Worm (Caenorhabditis elegans) whole organism, L1 larva: ENCODE measurements around the gene gcy-5.

Source experiments
- F16B12.6 ChIP-seq: fragments of 150-350 bp; optimal IDR thresholded peaks from 2 replicates; lab custom pipeline; 2014; ENCODE audit warnings: missing biosample characterization, missing genetic modification characterization
- aha-1 ChIP-seq: fragments of 150-350 bp; optimal IDR thresholded peaks from 2 replicates; lab custom pipeline; 2014; ENCODE audit warnings: missing biosample characterization, missing genetic modification characterization
- alr-1 ChIP-seq: fragments of 200-800 bp; sonication (Bioruptor generic); optimal IDR thresholded peaks from 2 replicates; lab custom pipeline; 2018; ENCODE audit warnings: borderline replicate concordance, mild to moderate bottlenecking, missing genetic modification characterization, missing compliant biosample characterization
- aly-2 ChIP-seq: fragments of 150-350 bp; optimal IDR thresholded peaks from 2 replicates; lab custom pipeline; 2014; ENCODE audit warnings: missing biosample characterization, missing genetic modification characterization
- ama-1 ChIP-seq: fragments of 150-350 bp; optimal IDR thresholded peaks from 2 replicates; lab custom pipeline; 2014
- blmp-1 ChIP-seq: fragments of 150-350 bp; optimal IDR thresholded peaks from 2 replicates; lab custom pipeline; 2014; ENCODE audit warnings: missing biosample characterization, missing genetic modification characterization
- ceh-63 ChIP-seq: fragments of 200-800 bp; sonication (Bioruptor generic); optimal IDR thresholded peaks from 2 replicates; lab custom pipeline; 2018; ENCODE audit warnings: mild to moderate bottlenecking, missing genetic modification characterization, missing compliant biosample characterization
- ceh-88 ChIP-seq: fragments of 200-800 bp; sonication (Bioruptor generic); IDR thresholded peaks from 2 replicates; pipeline ENCODE4 v1.3.6; 2022; ENCODE audit warnings: missing genetic modification characterization, missing compliant biosample characterization
- ces-1 ChIP-seq: fragments of 150-350 bp; optimal IDR thresholded peaks from 2 replicates; lab custom pipeline; 2014; ENCODE audit warnings: missing biosample characterization, missing genetic modification reagents, missing genetic modification characterization
- dpl-1 ChIP-seq, 3 experiments: fragments of 150-350 bp in 2 of 3; sonication (generic microtip) in 1 of 3; optimal IDR thresholded peaks; 2 replicates each; lab custom pipeline; 2014 to 2017; ENCODE audit warnings: missing biosample characterization in 3 of 3, missing genetic modification characterization in 3 of 3, missing genetic modification reagents in 3 of 3
- dsc-1 ChIP-seq: sonication (generic microtip); optimal IDR thresholded peaks from 2 replicates; lab custom pipeline; 2016; ENCODE audit warnings: mild to moderate bottlenecking, missing genetic modification characterization, missing compliant biosample characterization
- egl-27 ChIP-seq, 2 experiments: fragments of 150-350 bp in 1 of 2; sonication (generic microtip); optimal IDR thresholded peaks; 3 replicates each; lab custom pipeline; 2017 to 2018; ENCODE audit warnings: missing biosample characterization in 2 of 2, missing genetic modification characterization in 2 of 2, missing genetic modification reagents in 2 of 2
- elt-2 ChIP-seq: sonication (generic microtip); optimal IDR thresholded peaks from 2 replicates; lab custom pipeline; 2016; ENCODE audit warnings: missing genetic modification characterization, mild to moderate bottlenecking, inconsistent platforms, missing compliant biosample characterization, missing genetic modification reagents
- elt-3 ChIP-seq, 6 experiments: fragments of 150-350 bp in 1 of 6; sonication (generic microtip); optimal IDR thresholded peaks; 2 replicates each; lab custom pipeline; 2017 to 2018; ENCODE audit warnings: missing biosample characterization in 6 of 6, missing genetic modification characterization in 6 of 6, inconsistent platforms in 1 of 6
- fkh-10 ChIP-seq: sonication (generic microtip); optimal IDR thresholded peaks from 2 replicates; lab custom pipeline; 2017; ENCODE audit warnings: missing biosample characterization, missing genetic modification reagents, missing genetic modification characterization
- hlh-17 ChIP-seq: fragments of 200-800 bp; sonication (Bioruptor generic); optimal IDR thresholded peaks from 2 replicates; lab custom pipeline; 2018; ENCODE audit warnings: missing genetic modification characterization, mild to moderate bottlenecking, missing compliant biosample characterization, moderate library complexity, borderline replicate concordance
- irx-1 ChIP-seq: sonication (generic microtip); optimal IDR thresholded peaks from 2 replicates; lab custom pipeline; 2016; ENCODE audit warnings: missing genetic modification characterization, missing compliant biosample characterization
- lin-13 ChIP-seq: fragments of 150-350 bp; optimal IDR thresholded peaks from 2 replicates; lab custom pipeline; 2014; ENCODE audit warnings: missing biosample characterization, missing genetic modification reagents, missing genetic modification characterization
- lin-14 ChIP-seq: fragments of 200-800 bp; sonication (Bioruptor generic); optimal IDR thresholded peaks from 2 replicates; lab custom pipeline; 2018; ENCODE audit warnings: mild to moderate bottlenecking, missing genetic modification characterization, moderate library complexity, missing compliant biosample characterization
- lin-35 ChIP-seq, 2 experiments: fragments of 150-350 bp; optimal IDR thresholded peaks; 2 replicates each; lab custom pipeline; 2014; ENCODE audit warnings: missing biosample characterization in 2 of 2, missing genetic modification characterization in 2 of 2, missing genetic modification reagents in 2 of 2
- lin-39 ChIP-seq: fragments of 150-350 bp; optimal IDR thresholded peaks from 2 replicates; lab custom pipeline; 2014; ENCODE audit warnings: missing biosample characterization, missing genetic modification reagents, missing genetic modification characterization
- lir-3 ChIP-seq: sonication (generic microtip); optimal IDR thresholded peaks from 2 replicates; lab custom pipeline; 2016; ENCODE audit warnings: mild to moderate bottlenecking, missing genetic modification characterization, moderate library complexity, missing compliant biosample characterization; ENCODE audit not compliant: poor library complexity
- mab-9 ChIP-seq: fragments of 200-800 bp; sonication (Bioruptor generic); IDR thresholded peaks from 2 replicates; pipeline ENCODE4 v1.3.6; 2022; ENCODE audit warnings: missing genetic modification reagents, missing genetic modification characterization, missing compliant biosample characterization
- mdl-1 ChIP-seq, 2 experiments: fragments of 150-350 bp; optimal IDR thresholded peaks; 2 replicates each; lab custom pipeline; 2014 to 2017; ENCODE audit warnings: missing biosample characterization in 2 of 2, missing genetic modification characterization in 2 of 2, inconsistent platforms in 1 of 2
- nhr-11 ChIP-seq: fragments of 150-350 bp; optimal IDR thresholded peaks from 2 replicates; lab custom pipeline; 2014; ENCODE audit warnings: missing biosample characterization, missing genetic modification characterization
- nhr-12 ChIP-seq: sonication (generic microtip); optimal IDR thresholded peaks from 2 replicates; lab custom pipeline; 2017; ENCODE audit warnings: missing biosample characterization, missing genetic modification characterization
- nhr-19 ChIP-seq: fragments of 200-800 bp; sonication (Bioruptor generic); conservative IDR thresholded peaks from 2 replicates; pipeline ENCODE4 v1.3.6; 2022; ENCODE audit warnings: missing genetic modification characterization, missing compliant biosample characterization
- nhr-20 ChIP-seq: sonication (generic microtip); optimal IDR thresholded peaks from 2 replicates; lab custom pipeline; 2016; ENCODE audit warnings: mild to moderate bottlenecking, missing genetic modification characterization, missing compliant biosample characterization
- nhr-237 ChIP-seq: fragments of 150-350 bp; optimal IDR thresholded peaks from 2 replicates; lab custom pipeline; 2014; ENCODE audit warnings: missing biosample characterization, missing genetic modification characterization
- nhr-47 ChIP-seq: sonication (generic microtip); optimal IDR thresholded peaks from 2 replicates; lab custom pipeline; 2016; ENCODE audit warnings: mild to moderate bottlenecking, missing genetic modification characterization, moderate library complexity, missing compliant biosample characterization
- nhr-71 ChIP-seq: sonication (generic microtip); optimal IDR thresholded peaks from 2 replicates; lab custom pipeline; 2016; ENCODE audit warnings: mild to moderate bottlenecking, missing genetic modification characterization, moderate library complexity, missing compliant biosample characterization
- nhr-84 ChIP-seq: sonication (generic microtip); optimal IDR thresholded peaks from 2 replicates; lab custom pipeline; 2017; ENCODE audit warnings: missing biosample characterization, missing genetic modification characterization
- nhr-85 ChIP-seq: sonication (generic microtip); peaks from one replicate; lab custom pipeline; 2016; ENCODE audit warnings: missing genetic modification characterization, inconsistent platforms, missing compliant biosample characterization
- nhr-90 ChIP-seq: sonication (generic microtip); optimal IDR thresholded peaks from 2 replicates; lab custom pipeline; 2016; ENCODE audit warnings: mild to moderate bottlenecking, missing genetic modification characterization, missing compliant biosample characterization; ENCODE audit not compliant: poor library complexity
- pqm-1 ChIP-seq: sonication (generic microtip); optimal IDR thresholded peaks from 3 replicates; lab custom pipeline; 2017; ENCODE audit warnings: missing biosample characterization, missing genetic modification characterization
- rnt-1 ChIP-seq: sonication (generic microtip); optimal IDR thresholded peaks from 2 replicates; lab custom pipeline; 2016; ENCODE audit warnings: mild to moderate bottlenecking, missing genetic modification characterization, moderate library complexity, missing compliant biosample characterization
- skn-1 ChIP-seq: fragments of 150-350 bp; optimal IDR thresholded peaks from 2 replicates; lab custom pipeline; 2014; ENCODE audit warnings: missing biosample characterization, missing genetic modification characterization
- snu-23 ChIP-seq: sonication (generic microtip); optimal IDR thresholded peaks from 2 replicates; lab custom pipeline; 2016; ENCODE audit warnings: missing genetic modification characterization, missing compliant biosample characterization
- sup-37 ChIP-seq: fragments of 200-800 bp; sonication (Bioruptor generic); optimal IDR thresholded peaks from 2 replicates; lab custom pipeline; 2018; ENCODE audit warnings: mild to moderate bottlenecking, missing genetic modification characterization, missing compliant biosample characterization
- tlp-1 ChIP-seq: fragments of 150-350 bp; optimal IDR thresholded peaks from 2 replicates; lab custom pipeline; 2014; ENCODE audit warnings: missing biosample characterization, missing genetic modification characterization
- unc-130 ChIP-seq: fragments of 150-350 bp; optimal IDR thresholded peaks from 2 replicates; lab custom pipeline; 2017; ENCODE audit warnings: missing biosample characterization, missing genetic modification characterization, inconsistent platforms
- vab-15 ChIP-seq: sonication (generic microtip); optimal IDR thresholded peaks from 2 replicates; lab custom pipeline; 2017; ENCODE audit warnings: missing genotype, mild to moderate bottlenecking, missing genetic modification characterization, missing compliant biosample characterization
- zag-1 ChIP-seq: fragments of 150-350 bp; optimal IDR thresholded peaks from 2 replicates; lab custom pipeline; 2014; ENCODE audit warnings: missing biosample characterization, missing genetic modification characterization
- zip-4 ChIP-seq: fragments of 200-800 bp; sonication (Bioruptor generic); optimal IDR thresholded peaks from 2 replicates; lab custom pipeline; 2018; ENCODE audit warnings: mild to moderate bottlenecking, missing genetic modification characterization, moderate library complexity, missing compliant biosample characterization
- ztf-11 ChIP-seq, 2 experiments: sonication (generic microtip); optimal IDR thresholded peaks; 2 replicates each; lab custom pipeline; 2016 to 2017; ENCODE audit warnings: missing genetic modification characterization in 2 of 2, missing biosample characterization in 1 of 2, missing compliant biosample characterization in 1 of 2
- ztf-4 ChIP-seq: fragments of 150-350 bp; optimal IDR thresholded peaks from 2 replicates; lab custom pipeline; 2014; ENCODE audit warnings: missing biosample characterization, missing genetic modification characterization

Gene gcy-5

ce11 chrII:10300082-10300749 is 15.8 kb downstream of the gcy-5 start, which contains the start of gene nep-26 (continued):
- peak; percentile 78 for TF ChIP-seq nhr-19 (GFP tag; lab: Robert Waterston, UW)
- TF ChIP-seq blmp-1 (tag; lab: Kevin White, UChicago) = no peak
- no peak for TF ChIP-seq skn-1 (tag; lab: Kevin White, UChicago)
- TF ChIP-seq ceh-88 (GFP tag; lab: Robert Waterston, UW) = no peak
- no peak for TF ChIP-seq vab-15 (tag; lab: Kevin White, UChicago)
- no peak for TF ChIP-seq ces-1
- TF ChIP-seq alr-1 (tag; lab: Kevin White, UChicago) = no peak
- peak; percentile 71 for TF ChIP-seq dsc-1 (tag; lab: Kevin White, UChicago)
- peak; percentile 77 for TF ChIP-seq ztf-4
- TF ChIP-seq zag-1 (tag; lab: Kevin White, UChicago) = no peak
- peak in 1 of 2 experiments; percentile 63 for TF ChIP-seq mdl-1 (tag; optimal IDR thresholded peaks at IDR 0.05; lab: Kevin White, UChicago)
- peak; percentile 66 for TF ChIP-seq nhr-20 (tag; lab: Kevin White, UChicago)
- TF ChIP-seq lin-35 (GFP tag; optimal IDR thresholded peaks at IDR 0.05; lab: Kevin White, UChicago) = peak in 1 of 2 experiments; percentile 9
- TF ChIP-seq nhr-90 (tag; lab: Kevin White, UChicago) = no peak
- TF ChIP-seq egl-27 (tag; optimal IDR thresholded peaks at IDR 0.05; lab: Kevin White, UChicago) = no peak
- peak; percentile 85 for TF ChIP-seq rnt-1 (tag; lab: Kevin White, UChicago)
- TF ChIP-seq lir-3 = peak; percentile 41
- peak in 1 of 3 experiments; percentile 11 for TF ChIP-seq dpl-1 (GFP tag; optimal IDR thresholded peaks at IDR 0.05; lab: Kevin White, UChicago)
- TF ChIP-seq aha-1 (tag; lab: Kevin White, UChicago) = no peak
- no peak for TF ChIP-seq F16B12.6 (tag; lab: Kevin White, UChicago)
- peak; percentile 6 for TF ChIP-seq nhr-11
- TF ChIP-seq mab-9 (GFP tag; lab: Robert Waterston, UW) = no peak
- TF ChIP-seq unc-130 (tag; lab: Kevin White, UChicago) = peak; percentile 64
- TF ChIP-seq nhr-85 (tag; lab: Kevin White, UChicago) = no peak
- no peak for TF ChIP-seq ceh-63 (GFP tag; lab: Kevin White, UChicago)
- TF ChIP-seq lin-14 (GFP tag; lab: Kevin White, UChicago) = peak; percentile 81
- no peak for TF ChIP-seq elt-2
- TF ChIP-seq nhr-12 (tag; lab: Kevin White, UChicago) = no peak
- no peak for TF ChIP-seq nhr-84
- TF ChIP-seq nhr-71 (tag; lab: Kevin White, UChicago) = peak; percentile 90
- no peak for TF ChIP-seq hlh-17 (GFP tag; lab: Kevin White, UChicago)
- TF ChIP-seq lin-39 (tag; lab: Kevin White, UChicago) = peak; percentile 80
- no peak for TF ChIP-seq ama-1 (lab: Kevin White, UChicago)
- no peak for TF ChIP-seq zip-4 (GFP tag; lab: Kevin White, UChicago)
- peak; percentile 24 for TF ChIP-seq lin-13
- no peak for TF ChIP-seq tlp-1
- no peak for TF ChIP-seq irx-1 (tag; lab: Kevin White, UChicago)
- no peak for TF ChIP-seq nhr-237 (tag; lab: Kevin White, UChicago)
- TF ChIP-seq nhr-47 (tag; lab: Kevin White, UChicago) = peak; percentile 30
- TF ChIP-seq fkh-10 (GFP tag; lab: Kevin White, UChicago) = no peak
- TF ChIP-seq sup-37 = no peak
- TF ChIP-seq snu-23 = peak; percentile 51
- no peak for TF ChIP-seq ztf-11 (tag; optimal IDR thresholded peaks at IDR 0.05; lab: Kevin White, UChicago)
- no peak for TF ChIP-seq elt-3 (tag; optimal IDR thresholded peaks at IDR 0.05; lab: Kevin White, UChicago)
- TF ChIP-seq aly-2 (tag; lab: Kevin White, UChicago) = no peak
- TF ChIP-seq pqm-1 (tag; lab: Kevin White, UChicago) = no peak
- TF ChIP-seq, all 84 proteins: peak for 22
